Worm (Caenorhabditis elegans) whole organism, young adult: ENCODE results near the gene Y49F6C.6.

Source experiments
- C17E4.6 ChIP-seq: fragments of 200-800 bp; sonication (Bioruptor generic); IDR thresholded peaks from 2 replicates; pipeline ENCODE4 v1.3.6; 2022; ENCODE audit warnings: missing genetic modification reagents, missing genetic modification characterization, missing compliant biosample characterization
- D2030.7 ChIP-seq: fragments of 200-800 bp; sonication (Bioruptor generic); IDR thresholded peaks from 2 replicates; pipeline ENCODE4 v1.3.6; 2022; ENCODE audit warnings: missing genetic modification reagents, missing genetic modification characterization, missing compliant biosample characterization
- F22D6.2 ChIP-seq: sonication (generic microtip); optimal IDR thresholded peaks from 2 replicates; lab custom pipeline; 2016; ENCODE audit warnings: mild to moderate bottlenecking, missing genetic modification characterization, missing compliant biosample characterization
- F23B12.7 ChIP-seq: sonication (generic microtip); optimal IDR thresholded peaks from 2 replicates; lab custom pipeline; 2017; ENCODE audit warnings: missing genetic modification characterization, mild to moderate bottlenecking, missing compliant biosample characterization, antibody characterized with exemption, moderate library complexity; ENCODE audit not compliant: insufficient read depth
- F37B4.10 ChIP-seq: fragments of 200-800 bp; sonication (Bioruptor generic); IDR thresholded peaks from 2 replicates; pipeline ENCODE4 v1.3.6; 2022; ENCODE audit warnings: missing genetic modification characterization, missing compliant biosample characterization
- F49E8.2 ChIP-seq: sonication (generic microtip); optimal IDR thresholded peaks from 3 replicates; lab custom pipeline; 2017; ENCODE audit warnings: missing genetic modification characterization, mild to moderate bottlenecking, missing compliant biosample characterization, antibody characterized with exemption, moderate library complexity; ENCODE audit not compliant: insufficient read depth
- F57C9.4 ChIP-seq: sonication (generic microtip); optimal IDR thresholded peaks from 2 replicates; lab custom pipeline; 2017; ENCODE audit warnings: mild to moderate bottlenecking, missing genetic modification characterization, missing compliant biosample characterization
- Y79H2A.3 ChIP-seq: fragments of 200-800 bp; sonication (Bioruptor generic); conservative IDR thresholded peaks from 2 replicates; pipeline ENCODE4 v1.3.6; 2022; ENCODE audit warnings: missing genetic modification reagents, missing genetic modification characterization, missing compliant biosample characterization
- ZK185.1 ChIP-seq: sonication (generic microtip); optimal IDR thresholded peaks from 2 replicates; lab custom pipeline; 2016; ENCODE audit warnings: mild to moderate bottlenecking, missing genetic modification characterization, missing compliant biosample characterization; ENCODE audit not compliant: poor library complexity, severe bottlenecking
- attf-3 ChIP-seq: fragments of 200-800 bp; sonication (Bioruptor generic); conservative IDR thresholded peaks from 2 replicates; pipeline ENCODE4 v1.3.6; 2022; ENCODE audit warnings: missing genetic modification reagents, missing genetic modification characterization, missing compliant biosample characterization
- attf-5 ChIP-seq: fragments of 200-800 bp; sonication (Bioruptor generic); optimal IDR thresholded peaks from 2 replicates; lab custom pipeline; 2018; ENCODE audit warnings: mild to moderate bottlenecking, missing genetic modification characterization, missing compliant biosample characterization
- bed-1 ChIP-seq: fragments of 200-800 bp; sonication (Bioruptor generic); IDR thresholded peaks from 2 replicates; pipeline ENCODE4 v1.3.6; 2022; ENCODE audit warnings: missing genetic modification reagents, missing genetic modification characterization, missing compliant biosample characterization
- ccch-3 ChIP-seq: fragments of 200-800 bp; sonication (Bioruptor generic); optimal IDR thresholded peaks from 2 replicates; lab custom pipeline; 2018; ENCODE audit warnings: mild to moderate bottlenecking, missing genetic modification characterization, missing compliant biosample characterization
- ceh-79 ChIP-seq: sonication (generic microtip); optimal IDR thresholded peaks from 2 replicates; lab custom pipeline; 2017; ENCODE audit warnings: mild to moderate bottlenecking, missing genetic modification characterization, missing compliant biosample characterization
- ceh-91 ChIP-seq: fragments of 200-800 bp; sonication (Bioruptor generic); IDR thresholded peaks from 2 replicates; pipeline ENCODE4 v1.3.6; 2022; ENCODE audit warnings: missing genetic modification reagents, missing genetic modification characterization, missing compliant biosample characterization
- dox-1 ChIP-seq: fragments of 200-800 bp; sonication (Bioruptor generic); IDR thresholded peaks from 2 replicates; pipeline ENCODE4 v1.3.6; 2022; ENCODE audit warnings: missing genetic modification reagents, missing genetic modification characterization, missing compliant biosample characterization
- efl-1 ChIP-seq: fragments of 150-350 bp; optimal IDR thresholded peaks from 2 replicates; lab custom pipeline; 2014; ENCODE audit warnings: missing biosample characterization, missing genetic modification reagents, missing genetic modification characterization
- hlh-12 ChIP-seq: sonication (generic microtip); optimal IDR thresholded peaks from 2 replicates; lab custom pipeline; 2016; ENCODE audit warnings: missing genetic modification characterization, missing compliant biosample characterization
- hlh-26 ChIP-seq: fragments of 200-800 bp; sonication (Bioruptor generic); conservative IDR thresholded peaks from 2 replicates; pipeline ENCODE4 v1.3.6; 2022; ENCODE audit warnings: missing genetic modification reagents, missing genetic modification characterization, missing compliant biosample characterization
- hsf-1 ChIP-seq: fragments of 200-800 bp; sonication (Bioruptor generic); IDR thresholded peaks from 2 replicates; pipeline ENCODE4 v1.3.6; 2022; ENCODE audit warnings: missing genetic modification reagents, missing genetic modification characterization, missing compliant biosample characterization
- let-607 ChIP-seq, 2 experiments: fragments of 200-800 bp in 1 of 2; sonication (Bioruptor generic) in 1 of 2; sonication (generic microtip) in 1 of 2; optimal IDR thresholded peaks; 2 replicates each; lab custom pipeline; 2016 to 2018; ENCODE audit warnings: mild to moderate bottlenecking in 2 of 2, missing compliant biosample characterization in 2 of 2, missing genetic modification characterization in 2 of 2, moderate library complexity in 2 of 2, missing genotype in 1 of 2
- lin-26 ChIP-seq: fragments of 200-800 bp; sonication (Bioruptor generic); IDR thresholded peaks from 2 replicates; pipeline ENCODE4 v1.3.6; 2022; ENCODE audit warnings: missing genetic modification reagents, missing genetic modification characterization, missing compliant biosample characterization
- lin-54 ChIP-seq: fragments of 200-800 bp; sonication (Bioruptor generic); optimal IDR thresholded peaks from 2 replicates; lab custom pipeline; 2018; ENCODE audit warnings: mild to moderate bottlenecking, missing genetic modification characterization, missing compliant biosample characterization
- lsl-1 ChIP-seq: fragments of 200-800 bp; sonication (Bioruptor generic); optimal IDR thresholded peaks from 2 replicates; lab custom pipeline; 2018; ENCODE audit warnings: mild to moderate bottlenecking, missing genetic modification characterization, moderate library complexity, missing compliant biosample characterization
- madf-6 ChIP-seq: fragments of 200-800 bp; sonication (Bioruptor generic); IDR thresholded peaks from 2 replicates; pipeline ENCODE4 v1.3.6; 2022; ENCODE audit warnings: missing genetic modification reagents, missing genetic modification characterization, missing compliant biosample characterization
- mcd-1 ChIP-seq: fragments of 200-800 bp; sonication (Bioruptor generic); IDR thresholded peaks from 2 replicates; pipeline ENCODE4 v1.3.6; 2022; ENCODE audit warnings: missing genetic modification reagents, missing genetic modification characterization, missing compliant biosample characterization
- nhr-90 ChIP-seq: sonication (generic microtip); optimal IDR thresholded peaks from 2 replicates; lab custom pipeline; 2016; ENCODE audit warnings: missing genotype, mild to moderate bottlenecking, missing genetic modification characterization, missing compliant biosample characterization
- rpc-1 ChIP-seq, 2 experiments: fragments of 150-350 bp in 1 of 2; sonication (generic microtip) in 1 of 2; optimal IDR thresholded peaks; 2 replicates each; lab custom pipeline; 2014 to 2018; ENCODE audit warnings: missing biosample characterization in 1 of 2, missing genetic modification characterization in 1 of 2, missing genetic modification reagents in 1 of 2, missing genotype in 1 of 2
- snpc-1.1 ChIP-seq: sonication (generic microtip); optimal IDR thresholded peaks from 2 replicates; lab custom pipeline; 2017; ENCODE audit warnings: missing genetic modification characterization, mild to moderate bottlenecking, missing compliant biosample characterization, antibody characterized with exemption, moderate library complexity, missing genotype, missing genetic modification reagents; ENCODE audit not compliant: insufficient read depth
- tbp1 ChIP-seq: fragments of 200-800 bp; sonication (Bioruptor generic); optimal IDR thresholded peaks from 2 replicates; lab custom pipeline; 2018; ENCODE audit warnings: mild to moderate bottlenecking, missing genetic modification characterization, missing compliant biosample characterization
- zfh-2 ChIP-seq: fragments of 200-800 bp; sonication (Bioruptor generic); conservative IDR thresholded peaks from 2 replicates; pipeline ENCODE4 v1.3.6; 2022; ENCODE audit warnings: missing genetic modification reagents, missing genetic modification characterization, missing compliant biosample characterization
- ztf-28 ChIP-seq: fragments of 200-800 bp; sonication (Bioruptor generic); IDR thresholded peaks from 2 replicates; pipeline ENCODE4 v1.3.6; 2022; ENCODE audit warnings: missing genetic modification reagents, missing genetic modification characterization, missing compliant biosample characterization

Y49F6C.6 gene

ce11 chrII:3346328-3346780 lies 20.6 kb downstream of the Y49F6C.6 start, which contains the start of gene bath-30:
bath-30 (minus strand) TSS chrII:3346378.
- TF ChIP-seq F23B12.7 (tag; lab: Kevin White, UChicago) (no peak), F22D6.2 (tag; lab: Kevin White, UChicago) (no peak), tbp1 (no peak), rpc-1 (optimal IDR thresholded peaks at IDR 0.05; lab: Kevin White, UChicago) (no peak), rpc-1 (tag; optimal IDR thresholded peaks at IDR 0.05; lab: Kevin White, UChicago) (no peak), D2030.7 (peak; percentile 40), hsf-1 (GFP tag; lab: Robert Waterston, UW) (no peak), madf-6 (GFP tag; lab: Robert Waterston, UW) (peak; percentile 52), lsl-1 (peak; percentile 81), let-607 (tag; optimal IDR thresholded peaks at IDR 0.05; lab: Kevin White, UChicago) (no peak), bed-1 (GFP tag; lab: Robert Waterston, UW) (no peak), ceh-91 (GFP tag; lab: Robert Waterston, UW) (0 out of 2 replicates have a peak, but pooled peaks have one; percentile 24), hlh-26 (GFP tag; lab: Robert Waterston, UW) (no peak), ccch-3 (GFP tag; lab: Kevin White, UChicago) (no peak), efl-1 (GFP tag; lab: Kevin White, UChicago) (no peak), lin-26 (no peak), F49E8.2 (tag; lab: Kevin White, UChicago) (peak; percentile 13), attf-3 (GFP tag; lab: Robert Waterston, UW) (no peak), snpc-1.1 (tag; lab: Kevin White, UChicago) (peak; percentile 13)
- TF ChIP-seq, all 124 proteins: peak for 6

ce11 chrII:3344917-3345316 lies 22.1 kb downstream of the Y49F6C.6 start, which contains the start of gene bath-28:
bath-28 (minus strand) TSS chrII:3344967.
- TF ChIP-seq ceh-79 (tag; lab: Kevin White, UChicago): no peak
- TF ChIP-seq attf-3 (GFP tag; lab: Robert Waterston, UW): no peak
- no peak for TF ChIP-seq Y79H2A.3 (GFP tag; lab: Robert Waterston, UW)
- TF ChIP-seq efl-1 (GFP tag; lab: Kevin White, UChicago): no peak
- TF ChIP-seq D2030.7: peak; percentile 36; the same call in 1 of the 2 replicates
- TF ChIP-seq madf-6 (GFP tag; lab: Robert Waterston, UW): peak; percentile 54; the same call in 1 of the 2 replicates
- peak; percentile 72 for TF ChIP-seq lsl-1

- TF ChIP-seq hlh-12 (tag; lab: Kevin White, UChicago) (no peak), ccch-3 (GFP tag; lab: Kevin White, UChicago) (no peak), zfh-2 (GFP tag; lab: Robert Waterston, UW) (no peak), F57C9.4 (no peak), attf-5 (GFP tag; lab: Kevin White, UChicago) (no peak), madf-6 (GFP tag; lab: Robert Waterston, UW) (no peak), hlh-26 (GFP tag; lab: Robert Waterston, UW) (no peak), tbp1 (no peak), F37B4.10 (no peak), mcd-1 (no peak), Y79H2A.3 (GFP tag; lab: Robert Waterston, UW) (no peak), ZK185.1 (tag; lab: Kevin White, UChicago) (no peak), dox-1 (no peak), ztf-28 (GFP tag; lab: Robert Waterston, UW) (no peak), lin-54 (GFP tag; lab: Kevin White, UChicago) (no peak), nhr-90 (tag; lab: Kevin White, UChicago) (no peak), C17E4.6 (no peak)
These were observed 23.3 kb downstream of the Y49F6C.6 start, which contains the start of gene F14D2.15 for ce11 chrII:3343714-3344113. F14D2.15 (minus strand) TSS chrII:3343814.
